Worm (Caenorhabditis elegans): ENCODE measurements around the gene nspc-16.
"Not testable (repeated sequence)": the region's sequence is repeated elsewhere in the genome, so short reads cannot be mapped to it uniquely, and the experiment has no call there.

The nspc-16 gene

DNA sequence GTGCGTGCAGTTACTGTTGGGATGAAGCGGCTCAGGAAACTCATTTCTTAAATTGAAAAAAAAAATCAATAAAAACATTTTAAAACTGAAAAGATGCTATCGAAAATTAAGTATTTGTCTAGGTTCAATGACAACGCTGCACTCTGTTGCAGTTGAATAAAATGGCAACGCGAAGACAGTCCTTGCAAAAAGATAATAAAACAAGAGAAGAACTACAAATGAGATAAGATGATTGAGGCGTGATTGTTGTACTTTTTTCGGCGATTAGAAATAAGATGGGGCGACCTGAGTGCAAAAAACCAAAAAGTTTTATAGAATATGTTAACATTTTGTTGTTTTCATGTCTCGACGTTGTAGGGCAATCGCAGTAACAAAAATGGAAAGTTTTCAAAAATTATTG, 8.3 kb upstream of the nspc-16 start, which contains the start of gene gcsh-1:
TSS of gene gcsh-1 (minus strand) at position 46 of the 400 bp plus-strand sequence.
- TF ChIP-seq tra-4 (tag; optimal IDR thresholded peaks at IDR 0.05) (no peak), F13C5.2 (tag; optimal IDR thresholded peaks at IDR 0.05) (no peak), flt-1 (GFP tag; IDR thresholded peaks at IDR 0.05) (no peak), scrt-1 (GFP tag; IDR thresholded peaks at IDR 0.05) (no peak), pes-1 (GFP tag; IDR thresholded peaks at IDR 0.05) (no peak), hnd-1 (tag; optimal IDR thresholded peaks at IDR 0.05) (no peak), hmbx-1 (tag; optimal IDR thresholded peaks at IDR 0.05) (no peak), aly-1 (tag; optimal IDR thresholded peaks at IDR 0.05) (no peak), sea-1 (GFP tag; conservative IDR thresholded peaks at IDR 0.05) (no peak), B0310.2 (tag; optimal IDR thresholded peaks at IDR 0.05) (no peak), tbx-37 (GFP tag; conservative IDR thresholded peaks at IDR 0.05) (no peak), ceh-36 (tag; optimal IDR thresholded peaks at IDR 0.05) (no peak), tbx-11 (GFP tag; IDR thresholded peaks at IDR 0.05) (no peak), hmg-4 (GFP tag; optimal IDR thresholded peaks at IDR 0.05) (no peak)

DNA sequence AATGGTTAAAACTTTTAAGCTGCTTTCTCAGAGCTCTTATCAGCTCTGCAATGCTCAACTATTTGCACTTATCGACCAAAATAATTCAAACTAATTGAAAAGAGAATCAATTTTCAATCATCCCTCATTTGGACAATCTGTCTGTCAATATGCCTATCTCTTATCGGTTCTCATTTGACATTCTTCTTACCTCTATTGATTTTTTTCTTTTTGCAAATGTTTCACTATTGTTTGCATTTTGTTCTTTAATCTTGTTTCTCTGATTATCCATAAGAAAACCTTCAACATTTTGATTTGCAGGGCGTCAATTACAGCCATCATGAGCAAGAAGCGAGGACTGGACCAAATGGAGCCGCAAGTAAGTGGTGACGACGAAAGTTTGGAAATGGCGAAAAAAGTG, 6.8 kb upstream of the nspc-16 start, which contains the start of gene D1025.10:
TSS of gene D1025.10 (plus strand) at position 301 of the 400 bp plus-strand sequence.
- no peak for TF ChIP-seq scrt-1 (GFP tag; IDR thresholded peaks at IDR 0.05)
- TF ChIP-seq ceh-36 (tag; optimal IDR thresholded peaks at IDR 0.05), result no peak
- no peak for TF ChIP-seq aly-1 (tag; optimal IDR thresholded peaks at IDR 0.05)
- no peak for TF ChIP-seq F13C5.2 (tag; optimal IDR thresholded peaks at IDR 0.05)
- TF ChIP-seq pes-1 (GFP tag; IDR thresholded peaks at IDR 0.05), result no peak
- no peak for TF ChIP-seq tbx-37 (GFP tag; conservative IDR thresholded peaks at IDR 0.05)
- TF ChIP-seq hmg-4 (GFP tag; optimal IDR thresholded peaks at IDR 0.05), result no peak
- no peak for TF ChIP-seq flt-1 (GFP tag; IDR thresholded peaks at IDR 0.05)
- no peak for TF ChIP-seq hnd-1 (tag; optimal IDR thresholded peaks at IDR 0.05)
- no peak for TF ChIP-seq ama-1 (optimal IDR thresholded peaks at IDR 0.05)
- no peak for TF ChIP-seq hmbx-1 (tag; optimal IDR thresholded peaks at IDR 0.05)
- TF ChIP-seq tbx-11 (GFP tag; IDR thresholded peaks at IDR 0.05), result no peak
- no peak for TF ChIP-seq tra-4 (tag; optimal IDR thresholded peaks at IDR 0.05)
- no peak for TF ChIP-seq sea-1 (GFP tag; conservative IDR thresholded peaks at IDR 0.05)
- TF ChIP-seq ceh-13 (GFP tag; optimal IDR thresholded peaks at IDR 0.05), result no peak
- TF ChIP-seq B0310.2 (tag; optimal IDR thresholded peaks at IDR 0.05), result no peak
- no peak for TF ChIP-seq ets-7 (tag; optimal IDR thresholded peaks at IDR 0.05)

DNA sequence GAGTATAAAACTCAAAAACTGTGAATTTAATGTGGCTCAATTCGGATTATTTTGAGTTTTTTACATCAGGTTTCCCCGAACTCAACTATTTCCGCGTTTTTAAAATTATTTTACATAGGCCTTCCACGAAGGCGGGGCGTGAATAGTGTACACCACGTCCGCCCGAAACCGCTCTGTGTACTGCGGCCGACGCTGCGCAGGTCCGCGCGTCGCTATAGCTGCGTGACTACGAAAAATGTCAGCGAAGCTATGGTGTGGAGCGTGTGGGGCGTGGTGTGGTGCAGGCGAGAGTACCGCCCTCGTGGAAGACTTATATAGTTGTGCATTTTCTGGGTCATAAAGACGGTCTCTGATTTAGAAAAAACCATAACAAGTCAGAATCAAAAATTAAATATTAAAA, 5.5 kb upstream of the nspc-16 start:
- TF ChIP-seq ets-7 (tag; optimal IDR thresholded peaks at IDR 0.05) (no peak), scrt-1 (GFP tag; IDR thresholded peaks at IDR 0.05) (no peak), flt-1 (GFP tag; IDR thresholded peaks at IDR 0.05) (no peak), tbx-11 (GFP tag; IDR thresholded peaks at IDR 0.05) (no peak), aly-1 (tag; optimal IDR thresholded peaks at IDR 0.05) (no peak), hmg-4 (GFP tag; optimal IDR thresholded peaks at IDR 0.05) (no peak), pes-1 (GFP tag; IDR thresholded peaks at IDR 0.05) (no peak), sea-1 (GFP tag; conservative IDR thresholded peaks at IDR 0.05) (no peak), tra-4 (tag; optimal IDR thresholded peaks at IDR 0.05) (no peak), ceh-36 (tag; optimal IDR thresholded peaks at IDR 0.05) (no peak), F13C5.2 (tag; optimal IDR thresholded peaks at IDR 0.05) (no peak), hnd-1 (tag; optimal IDR thresholded peaks at IDR 0.05) (no peak), tbx-37 (GFP tag; conservative IDR thresholded peaks at IDR 0.05) (no peak), ama-1 (optimal IDR thresholded peaks at IDR 0.05) (no peak), B0310.2 (tag; optimal IDR thresholded peaks at IDR 0.05) (no peak), ceh-13 (GFP tag; optimal IDR thresholded peaks at IDR 0.05) (no peak), hmbx-1 (tag; optimal IDR thresholded peaks at IDR 0.05) (no peak)

DNA sequence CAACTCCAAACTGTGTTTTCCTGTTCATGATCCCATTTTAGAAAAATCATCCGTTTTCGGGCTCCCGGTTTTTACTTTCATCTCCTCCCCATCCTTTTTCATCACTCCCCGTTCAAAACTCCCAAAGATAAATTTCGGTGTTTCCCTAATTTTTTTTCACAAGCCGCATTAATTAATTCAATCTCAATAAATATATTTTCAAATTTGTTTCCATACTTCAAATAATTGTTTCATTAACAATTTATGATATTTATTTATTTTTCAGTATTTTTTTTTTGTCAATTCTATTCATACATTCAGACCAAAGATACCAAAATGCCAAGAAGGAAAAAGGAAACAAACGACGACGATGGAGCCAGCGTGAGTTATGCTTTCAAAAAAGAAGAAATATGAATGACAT, 2.9 kb upstream of the nspc-16 start, which contains the start of gene D1025.1:
TSS of gene D1025.1 (plus strand) at position 301 of the 400 bp plus-strand sequence.
- TF ChIP-seq tbx-37 (GFP tag; conservative IDR thresholded peaks at IDR 0.05), result no peak

DNA sequence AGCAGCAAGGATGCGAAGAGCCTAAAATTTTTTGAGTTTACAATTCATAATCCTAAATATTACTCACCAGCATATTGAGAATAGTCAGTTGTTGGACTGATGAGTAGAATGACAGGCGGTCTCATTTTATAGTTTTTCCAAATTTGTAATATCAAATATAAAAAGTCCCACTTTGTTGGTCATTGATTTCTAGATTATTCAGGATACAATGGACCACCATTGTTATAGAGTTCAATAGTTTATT, 1.6 kb downstream of the nspc-16 start, which contains the start of gene nspc-17:
TSS of gene nspc-17 (minus strand) at position 101 of the 244 bp plus-strand sequence.
- TF ChIP-seq ceh-13 (GFP tag; optimal IDR thresholded peaks at IDR 0.05); tbx-37 (GFP tag; conservative IDR thresholded peaks at IDR 0.05); tbx-11 (GFP tag; IDR thresholded peaks at IDR 0.05): not testable (repeated sequence)

DNA sequence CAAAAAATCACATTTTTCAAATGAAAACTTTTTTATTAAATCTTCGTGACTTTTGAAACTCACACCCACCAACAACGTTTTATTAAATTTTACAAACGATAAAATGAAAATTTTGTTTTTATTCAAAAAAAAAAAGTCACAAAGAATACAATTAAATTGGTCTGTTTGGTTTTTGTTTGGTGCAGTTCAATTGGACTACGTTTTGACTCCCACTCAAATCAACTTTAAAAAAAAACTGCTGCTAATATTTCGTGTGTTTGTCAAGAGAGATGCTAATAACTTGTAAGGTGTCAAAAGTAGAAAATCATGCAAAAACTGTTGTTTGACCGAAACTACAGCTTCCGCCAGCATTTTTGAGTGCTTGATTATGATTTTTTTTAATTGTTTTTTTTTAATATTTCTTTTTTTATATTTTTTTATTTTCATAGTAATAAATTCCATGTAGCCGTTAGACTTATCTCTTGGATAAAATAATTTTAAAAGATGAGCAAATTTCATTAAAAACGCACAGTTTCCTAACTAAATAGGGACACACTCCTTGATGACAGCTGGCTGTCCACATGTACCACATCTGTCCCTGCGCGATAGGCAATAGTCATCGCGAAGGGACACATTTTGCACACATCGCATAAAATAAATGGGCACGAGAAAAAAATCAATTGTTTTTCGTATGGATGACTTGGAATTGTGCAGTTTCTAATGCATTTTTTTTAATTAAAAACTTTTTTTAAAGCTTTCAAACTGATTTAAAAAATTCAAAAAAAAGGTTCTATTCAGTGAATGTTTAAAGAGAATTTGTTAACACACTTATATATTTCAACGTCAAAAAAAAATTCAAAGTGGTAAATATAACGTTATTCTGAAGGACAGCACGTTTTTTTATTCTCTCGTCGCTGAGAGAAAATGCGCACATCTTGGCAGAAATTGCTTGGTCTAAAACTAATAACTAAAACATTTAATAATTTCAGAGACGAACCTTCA, 2.2 kb downstream of the nspc-16 start:
- no peak for TF ChIP-seq B0310.2 (tag; optimal IDR thresholded peaks at IDR 0.05)
- TF ChIP-seq ama-1 (optimal IDR thresholded peaks at IDR 0.05), result no peak
- no peak for TF ChIP-seq hnd-1 (tag; optimal IDR thresholded peaks at IDR 0.05)
- no peak for TF ChIP-seq tbx-11 (GFP tag; IDR thresholded peaks at IDR 0.05)
- no peak for TF ChIP-seq hmbx-1 (tag; optimal IDR thresholded peaks at IDR 0.05)
- TF ChIP-seq sea-1 (GFP tag; conservative IDR thresholded peaks at IDR 0.05), result peak; percentile 79
- no peak for TF ChIP-seq ets-7 (tag; optimal IDR thresholded peaks at IDR 0.05)
- TF ChIP-seq tbx-37 (GFP tag; conservative IDR thresholded peaks at IDR 0.05), result peak; percentile 60
- no peak for TF ChIP-seq tra-4 (tag; optimal IDR thresholded peaks at IDR 0.05)
- peak; percentile 39 for TF ChIP-seq ceh-13 (GFP tag; optimal IDR thresholded peaks at IDR 0.05)
- TF ChIP-seq scrt-1 (GFP tag; IDR thresholded peaks at IDR 0.05), result no peak
- TF ChIP-seq flt-1 (GFP tag; IDR thresholded peaks at IDR 0.05), result 0 out of 2 replicates have a peak, but pooled peaks have one; percentile 8
- TF ChIP-seq hmg-4 (GFP tag; optimal IDR thresholded peaks at IDR 0.05), result peak; percentile 95
- TF ChIP-seq aly-1 (tag; optimal IDR thresholded peaks at IDR 0.05), result no peak
- TF ChIP-seq pes-1 (GFP tag; IDR thresholded peaks at IDR 0.05), result no peak; the same call in 1 of the 2 replicates
- TF ChIP-seq F13C5.2 (tag; optimal IDR thresholded peaks at IDR 0.05), result peak; percentile 98
- TF ChIP-seq ceh-36 (tag; optimal IDR thresholded peaks at IDR 0.05), result peak; percentile 8

DNA sequence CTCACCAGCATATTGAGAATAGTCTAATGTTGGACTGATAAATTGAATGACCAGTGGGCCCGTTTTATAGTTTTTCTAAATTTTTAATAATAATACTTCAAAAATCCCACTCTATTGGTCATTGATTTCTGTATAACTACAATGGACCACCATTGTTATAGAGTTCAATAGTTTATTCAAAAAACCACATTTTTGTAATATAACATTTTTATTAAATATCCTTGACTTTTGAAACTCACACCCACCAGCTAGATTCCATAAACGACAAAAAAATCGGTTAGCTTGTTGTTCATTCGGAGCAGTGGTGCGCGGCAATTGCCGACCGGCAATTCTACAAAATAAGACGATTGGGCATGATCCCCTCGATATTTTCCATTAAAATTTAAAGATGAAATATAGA, 4.2 kb downstream of the nspc-16 start, which contains the start of gene nspc-18:
TSS of gene nspc-18 (minus strand) at position 101 of the 400 bp plus-strand sequence.
- TF ChIP-seq tra-4 (tag; optimal IDR thresholded peaks at IDR 0.05) (no peak), ama-1 (optimal IDR thresholded peaks at IDR 0.05) (no peak), sea-1 (GFP tag; conservative IDR thresholded peaks at IDR 0.05) (no peak), ceh-36 (tag; optimal IDR thresholded peaks at IDR 0.05) (no peak), scrt-1 (GFP tag; IDR thresholded peaks at IDR 0.05) (no peak), flt-1 (GFP tag; IDR thresholded peaks at IDR 0.05) (no peak), B0310.2 (tag; optimal IDR thresholded peaks at IDR 0.05) (no peak), hnd-1 (tag; optimal IDR thresholded peaks at IDR 0.05) (no peak), ceh-13 (GFP tag; optimal IDR thresholded peaks at IDR 0.05) (no peak), ets-7 (tag; optimal IDR thresholded peaks at IDR 0.05) (no peak)
